Worm (Caenorhabditis elegans) whole organism, L2 larva: ENCODE measurements around the gene mihp-2.

Experiments
- C34F6.9 ChIP-seq: fragments of 150-350 bp; optimal IDR thresholded peaks from 2 replicates; lab custom pipeline; 2014; ENCODE audit warnings: missing biosample characterization, missing genetic modification characterization
- F13H6.1 ChIP-seq: sonication (generic microtip); optimal IDR thresholded peaks from 2 replicates; lab custom pipeline; 2016; ENCODE audit warnings: missing genetic modification characterization, missing compliant biosample characterization
- R02D3.7 ChIP-seq: fragments of 150-350 bp; optimal IDR thresholded peaks from 2 replicates; lab custom pipeline; 2014; ENCODE audit warnings: missing biosample characterization, missing genetic modification characterization
- Y55F3AM.14 ChIP-seq: fragments of 200-800 bp; sonication (Bioruptor generic); optimal IDR thresholded peaks from 2 replicates; lab custom pipeline; 2018; ENCODE audit warnings: mild to moderate bottlenecking, missing genetic modification characterization, missing compliant biosample characterization
- ZK546.5 ChIP-seq: sonication (generic microtip); optimal IDR thresholded peaks from 2 replicates; lab custom pipeline; 2017; ENCODE audit warnings: missing biosample characterization, missing genetic modification characterization
- alr-1 ChIP-seq: fragments of 150-350 bp; optimal IDR thresholded peaks from 2 replicates; lab custom pipeline; 2014; ENCODE audit warnings: missing biosample characterization, missing genetic modification characterization
- aly-2 ChIP-seq: fragments of 150-350 bp; optimal IDR thresholded peaks from 2 replicates; lab custom pipeline; 2014; ENCODE audit warnings: missing biosample characterization, missing genetic modification characterization
- ama-1 ChIP-seq: fragments of 150-350 bp; optimal IDR thresholded peaks from 2 replicates; lab custom pipeline; 2018; ENCODE audit warnings: inconsistent platforms
- blmp-1 ChIP-seq: sonication (generic microtip); optimal IDR thresholded peaks from 2 replicates; lab custom pipeline; 2017; ENCODE audit warnings: missing genetic modification characterization, mild to moderate bottlenecking, missing compliant biosample characterization, antibody characterized with exemption, moderate library complexity; ENCODE audit not compliant: insufficient read depth
- ceh-16 ChIP-seq: fragments of 150-350 bp; optimal IDR thresholded peaks from 2 replicates; lab custom pipeline; 2014; ENCODE audit warnings: missing biosample characterization, missing genetic modification characterization
- ceh-82 ChIP-seq: fragments of 150-350 bp; optimal IDR thresholded peaks from 2 replicates; lab custom pipeline; 2014; ENCODE audit warnings: missing biosample characterization, missing genetic modification characterization
- crh-2 ChIP-seq: sonication (generic microtip); optimal IDR thresholded peaks from 2 replicates; lab custom pipeline; 2017; ENCODE audit warnings: missing biosample characterization, missing genetic modification characterization
- dmd-4 ChIP-seq: sonication (generic microtip); optimal IDR thresholded peaks from 2 replicates; lab custom pipeline; 2017; ENCODE audit warnings: missing biosample characterization, missing genetic modification characterization
- egl-27 ChIP-seq: sonication (generic microtip); optimal IDR thresholded peaks from 3 replicates; lab custom pipeline; 2017; ENCODE audit warnings: missing biosample characterization, missing genetic modification reagents, missing genetic modification characterization
- elt-1 ChIP-seq: fragments of 150-350 bp; optimal IDR thresholded peaks from 2 replicates; lab custom pipeline; 2014; ENCODE audit warnings: missing biosample characterization, missing genetic modification characterization
- fos-1 ChIP-seq: fragments of 150-350 bp; optimal IDR thresholded peaks from 2 replicates; lab custom pipeline; 2014; ENCODE audit warnings: missing biosample characterization, missing genetic modification characterization
- gmeb-1 ChIP-seq: fragments of 150-350 bp; optimal IDR thresholded peaks from 2 replicates; lab custom pipeline; 2014; ENCODE audit warnings: missing biosample characterization, missing genetic modification characterization
- lin-13 ChIP-seq: fragments of 150-350 bp; optimal IDR thresholded peaks from 2 replicates; lab custom pipeline; 2014; ENCODE audit warnings: missing biosample characterization, missing genetic modification reagents, missing genetic modification characterization
- lin-39 ChIP-seq: fragments of 150-350 bp; optimal IDR thresholded peaks from 2 replicates; lab custom pipeline; 2014; ENCODE audit warnings: missing biosample characterization, missing genetic modification reagents, missing genetic modification characterization
- lsy-2 ChIP-seq, 2 experiments: fragments of 150-350 bp in 1 of 2; sonication (generic microtip) in 1 of 2; optimal IDR thresholded peaks; 2 replicates each; lab custom pipeline; 2014 to 2017; ENCODE audit warnings: missing biosample characterization in 2 of 2, missing genetic modification characterization in 2 of 2
- mbf-1 ChIP-seq: sonication (generic microtip); optimal IDR thresholded peaks from 2 replicates; lab custom pipeline; 2017; ENCODE audit warnings: missing biosample characterization, missing genetic modification characterization
- mdl-1 ChIP-seq, 2 experiments: fragments of 150-350 bp in 1 of 2; sonication (generic microtip) in 1 of 2; optimal IDR thresholded peaks; 2 replicates each; lab custom pipeline; 2017; ENCODE audit warnings: missing biosample characterization in 2 of 2, missing genetic modification characterization in 2 of 2
- nhr-129 ChIP-seq: fragments of 150-350 bp; optimal IDR thresholded peaks from 2 replicates; lab custom pipeline; 2014; ENCODE audit warnings: missing biosample characterization, missing genetic modification characterization
- nhr-21 ChIP-seq: fragments of 150-350 bp; optimal IDR thresholded peaks from 2 replicates; lab custom pipeline; 2014; ENCODE audit warnings: missing biosample characterization, missing genetic modification characterization
- nhr-23 ChIP-seq: fragments of 150-350 bp; optimal IDR thresholded peaks from 2 replicates; lab custom pipeline; 2014; ENCODE audit warnings: missing biosample characterization, missing genetic modification reagents, missing genetic modification characterization
- nhr-237 ChIP-seq: fragments of 150-350 bp; optimal IDR thresholded peaks from 2 replicates; lab custom pipeline; 2014; ENCODE audit warnings: missing biosample characterization, missing genetic modification characterization
- nhr-25 ChIP-seq: fragments of 150-350 bp; sonication (generic microtip); optimal IDR thresholded peaks from 3 replicates; lab custom pipeline; 2014; ENCODE audit warnings: missing biosample characterization, missing genetic modification characterization
- nhr-6 ChIP-seq: fragments of 150-350 bp; optimal IDR thresholded peaks from 2 replicates; lab custom pipeline; 2014; ENCODE audit warnings: missing biosample characterization, missing genetic modification characterization
- peb-1 ChIP-seq: fragments of 150-350 bp; optimal IDR thresholded peaks from 2 replicates; lab custom pipeline; 2014; ENCODE audit warnings: missing biosample characterization, missing genetic modification characterization
- skn-1 ChIP-seq: sonication (generic microtip); optimal IDR thresholded peaks from 2 replicates; lab custom pipeline; 2017; ENCODE audit warnings: missing biosample characterization, missing genetic modification characterization
- sma-3 ChIP-seq: sonication (generic microtip); optimal IDR thresholded peaks from 2 replicates; lab custom pipeline; 2016; ENCODE audit warnings: missing genetic modification reagents, missing genetic modification characterization, missing compliant biosample characterization
- sma-9 ChIP-seq, 2 experiments: fragments of 150-350 bp in 1 of 2; sonication (generic microtip) in 1 of 2; optimal IDR thresholded peaks; 2 replicates each; lab custom pipeline; 2014 to 2016; ENCODE audit warnings: missing genetic modification characterization in 2 of 2, mild to moderate bottlenecking in 1 of 2, missing biosample characterization in 1 of 2, missing compliant biosample characterization in 1 of 2, missing genetic modification reagents in 1 of 2, moderate library complexity in 1 of 2
- snpc-4 ChIP-seq: fragments of 150-350 bp; optimal IDR thresholded peaks from 2 replicates; lab custom pipeline; 2014; ENCODE audit warnings: missing biosample characterization, missing genetic modification characterization
- unc-55 ChIP-seq: fragments of 150-350 bp; sonication (generic microtip); optimal IDR thresholded peaks from 3 replicates; lab custom pipeline; 2014; ENCODE audit warnings: missing biosample characterization, missing genetic modification reagents, missing genetic modification characterization
- unc-62 ChIP-seq: fragments of 150-350 bp; optimal IDR thresholded peaks from 2 replicates; lab custom pipeline; 2014; ENCODE audit warnings: missing biosample characterization, missing genetic modification reagents, missing genetic modification characterization
- zag-1 ChIP-seq: fragments of 150-350 bp; optimal IDR thresholded peaks from 2 replicates; lab custom pipeline; 2014; ENCODE audit warnings: missing biosample characterization, missing genetic modification characterization
- ztf-1 ChIP-seq: fragments of 200-800 bp; sonication (Bioruptor generic); conservative IDR thresholded peaks from 2 replicates; pipeline ENCODE4 v1.3.6; 2022; ENCODE audit warnings: missing genetic modification characterization, missing compliant biosample characterization
- ztf-11 ChIP-seq: sonication (generic microtip); optimal IDR thresholded peaks from 2 replicates; lab custom pipeline; 2017; ENCODE audit warnings: missing biosample characterization, missing genetic modification characterization

Gene mihp-2

DNA sequence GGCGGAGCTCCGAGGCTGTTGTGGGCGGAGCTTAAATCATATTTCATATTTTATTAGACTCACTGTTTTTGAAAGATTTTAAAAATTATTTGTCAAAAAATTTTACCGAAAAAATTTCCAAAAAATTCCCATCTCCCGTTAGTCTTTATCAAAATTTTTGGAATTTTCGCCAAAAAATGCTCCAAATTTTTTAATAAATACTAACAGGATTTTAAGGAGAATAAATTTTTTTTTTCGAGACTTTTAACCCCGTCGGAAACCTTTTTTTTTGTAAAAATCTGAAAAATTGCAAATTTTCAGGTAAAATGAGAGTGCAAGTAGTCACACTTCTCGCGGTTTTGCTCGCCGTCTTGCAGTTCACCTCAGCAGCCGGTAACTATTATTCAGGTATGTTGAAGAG is at the start of gene mihp-2:
TSS of gene mihp-2 (plus strand) at position 301 of the 400 bp plus-strand sequence.
- TF ChIP-seq egl-27 (tag; lab: Kevin White, UChicago) (no peak), peb-1 (tag; lab: Kevin White, UChicago) (no peak), alr-1 (tag; lab: Kevin White, UChicago) (no peak), F13H6.1 (tag; lab: Kevin White, UChicago) (no peak), nhr-237 (no peak), lin-39 (tag; lab: Kevin White, UChicago) (no peak), nhr-21 (no peak)

DNA sequence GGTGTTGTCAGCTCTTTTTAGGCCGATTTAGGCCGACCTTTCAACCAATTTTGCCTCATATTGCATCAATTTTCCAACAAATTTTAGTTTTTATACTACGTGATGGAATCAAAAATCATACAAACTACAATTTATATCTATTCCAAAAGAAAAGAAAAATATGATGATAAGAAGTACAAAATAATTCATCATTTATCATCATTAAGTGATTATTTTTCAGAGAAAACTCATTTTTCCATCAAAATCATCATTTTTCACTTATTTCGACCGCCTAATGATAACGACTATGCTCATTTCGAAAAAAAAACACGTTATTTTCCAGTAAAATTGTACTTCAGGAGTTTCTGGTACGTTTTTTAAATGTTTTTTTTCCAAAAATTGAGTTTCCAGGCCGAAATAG is 48.8 kb upstream of the mihp-2 start:
- TF ChIP-seq elt-1 (tag; lab: Kevin White, UChicago) (no peak), F13H6.1 (tag; lab: Kevin White, UChicago) (no peak), skn-1 (tag; lab: Kevin White, UChicago) (peak; percentile 79), fos-1 (peak; percentile 61)

DNA sequence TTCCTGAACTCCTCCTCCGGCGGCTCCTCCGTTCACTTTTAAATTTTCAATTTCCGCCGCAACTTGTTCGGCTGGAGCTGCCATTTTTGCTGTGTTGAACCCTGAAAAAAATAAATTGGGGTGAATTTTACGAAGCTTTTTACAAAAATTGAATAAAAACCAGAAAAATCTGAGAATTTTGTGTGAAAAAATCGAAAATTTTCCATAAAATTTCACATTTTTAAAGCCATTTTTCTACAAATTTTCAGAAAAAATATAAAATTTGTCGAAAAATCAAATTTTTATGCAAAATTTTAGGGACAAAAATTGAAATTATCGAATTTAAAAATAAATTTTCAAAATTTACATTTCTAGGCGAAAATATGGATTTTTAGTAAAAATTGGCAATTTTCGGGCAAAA is 44.5 kb upstream of the mihp-2 start, which contains the start of gene wars-1:
TSS of gene wars-1 (minus strand) at position 101 of the 400 bp plus-strand sequence.
- no peak for TF ChIP-seq unc-55 (GFP tag; lab: Kevin White, UChicago)
- TF ChIP-seq nhr-237 = no peak
- TF ChIP-seq nhr-23 (tag; lab: Kevin White, UChicago) = no peak
- TF ChIP-seq sma-3 = no peak
- no peak for TF ChIP-seq ZK546.5 (tag; lab: Kevin White, UChicago)
- no peak for TF ChIP-seq blmp-1 (tag; lab: Kevin White, UChicago)
- TF ChIP-seq ceh-16 (tag; lab: Kevin White, UChicago) = no peak
- no peak for TF ChIP-seq lin-13 (GFP tag; lab: Kevin White, UChicago)
- no peak for TF ChIP-seq crh-2 (tag; lab: Kevin White, UChicago)
- no peak for TF ChIP-seq nhr-21
- TF ChIP-seq mbf-1 (tag; lab: Kevin White, UChicago) = no peak
- TF ChIP-seq mdl-1 (tag; optimal IDR thresholded peaks at IDR 0.05; lab: Kevin White, UChicago) = no peak
- TF ChIP-seq elt-1 (tag; lab: Kevin White, UChicago) = no peak
- TF ChIP-seq unc-62 (GFP tag; lab: Kevin White, UChicago) = no peak
- no peak for TF ChIP-seq R02D3.7
- no peak for TF ChIP-seq fos-1

DNA sequence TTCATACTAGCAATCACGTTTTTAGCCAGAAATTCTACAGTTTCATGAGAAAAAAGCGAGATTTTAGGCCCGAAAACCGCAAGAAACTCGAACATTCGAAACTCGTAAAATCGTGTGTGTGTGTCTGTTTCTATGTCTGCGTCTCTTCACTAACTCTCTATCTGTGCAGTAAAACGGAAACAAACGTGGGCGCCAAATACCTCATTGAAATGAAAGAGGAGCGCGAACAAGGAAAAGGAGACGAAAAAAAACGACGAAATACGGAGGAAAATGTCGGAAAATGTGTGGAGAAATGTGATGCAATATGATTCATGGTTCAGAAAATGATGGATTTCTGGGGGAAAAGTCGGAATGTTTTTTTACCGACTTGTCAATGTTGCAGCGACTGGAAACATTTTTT is 35.1 kb upstream of the mihp-2 start:
- TF ChIP-seq gmeb-1 (tag; lab: Kevin White, UChicago) = peak; percentile 28
- TF ChIP-seq lsy-2 (tag; optimal IDR thresholded peaks at IDR 0.05; lab: Kevin White, UChicago) = peak in 1 of 2 experiments; percentile 42
- TF ChIP-seq unc-55 (GFP tag; lab: Kevin White, UChicago) = peak; percentile 28
- TF ChIP-seq lin-13 (GFP tag; lab: Kevin White, UChicago) = peak; percentile 7
- no peak for TF ChIP-seq sma-9 (GFP tag; optimal IDR thresholded peaks at IDR 0.05; lab: Kevin White, UChicago)
- TF ChIP-seq sma-9 (tag; optimal IDR thresholded peaks at IDR 0.05; lab: Kevin White, UChicago) = no peak
- TF ChIP-seq nhr-129 = peak; percentile 64
- no peak for TF ChIP-seq ztf-1 (GFP tag; lab: Robert Waterston, UW)
- TF ChIP-seq C34F6.9 (tag; lab: Kevin White, UChicago) = peak; percentile 37
- TF ChIP-seq nhr-21 = no peak
- TF ChIP-seq aly-2 = no peak
- TF ChIP-seq crh-2 (tag; lab: Kevin White, UChicago) = peak; percentile 78
- TF ChIP-seq fos-1 = peak; percentile 65
- no peak for TF ChIP-seq alr-1 (tag; lab: Kevin White, UChicago)
- TF ChIP-seq, all 48 proteins: peak for 8

DNA sequence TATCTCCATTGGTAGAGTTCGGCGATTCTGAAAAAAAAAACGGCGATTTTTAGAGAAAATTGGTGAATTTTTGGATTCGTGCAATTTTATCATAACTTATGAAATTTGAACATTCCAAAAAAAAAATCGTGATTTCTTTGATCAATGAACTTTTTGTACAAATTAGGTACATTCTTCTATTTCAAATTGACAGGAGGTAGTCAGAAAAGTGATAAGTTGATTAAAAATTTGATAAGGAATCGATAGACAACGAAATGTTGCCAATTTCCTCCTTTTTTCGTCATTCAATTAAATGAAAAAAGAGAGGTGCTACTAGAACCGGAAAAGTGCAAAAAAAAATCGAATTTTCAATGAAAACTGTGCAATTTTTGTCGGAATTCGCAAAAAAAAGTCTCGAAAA is 32.6 kb upstream of the mihp-2 start:
- TF ChIP-seq Y55F3AM.14 (GFP tag; lab: Kevin White, UChicago) = no peak
- peak; percentile 56 for TF ChIP-seq fos-1

DNA sequence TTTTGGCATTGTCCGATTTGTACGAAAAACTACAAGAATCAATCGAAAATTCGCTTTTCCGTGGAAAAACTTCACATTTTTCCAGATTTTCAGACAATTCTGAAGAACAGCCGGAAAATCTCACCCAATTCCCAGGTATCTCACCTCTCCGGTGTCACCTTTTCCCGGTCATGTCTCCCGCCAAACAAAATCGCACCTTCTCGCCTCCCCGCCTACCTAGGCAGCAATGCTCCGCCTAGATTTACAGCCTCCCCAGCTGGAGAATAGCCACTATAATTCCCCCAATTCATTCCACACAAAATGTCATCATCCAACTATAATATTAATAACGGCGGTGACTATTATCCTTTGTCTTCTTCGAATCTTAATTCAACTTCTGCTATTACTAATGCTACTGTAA is 29.7 kb upstream of the mihp-2 start, which contains the start of gene ceh-51:
TSS of gene ceh-51 (plus strand) at position 301 of the 400 bp plus-strand sequence.
- TF ChIP-seq snpc-4 (tag; lab: Kevin White, UChicago) (no peak), ceh-82 (tag; lab: Kevin White, UChicago) (no peak), Y55F3AM.14 (GFP tag; lab: Kevin White, UChicago) (no peak), ztf-1 (GFP tag; lab: Robert Waterston, UW) (no peak), peb-1 (tag; lab: Kevin White, UChicago) (no peak), ztf-11 (tag; lab: Kevin White, UChicago) (no peak), ama-1 (no peak), zag-1 (no peak), lin-39 (tag; lab: Kevin White, UChicago) (no peak), crh-2 (tag; lab: Kevin White, UChicago) (no peak), unc-62 (GFP tag; lab: Kevin White, UChicago) (no peak), dmd-4 (tag; lab: Kevin White, UChicago) (no peak), F13H6.1 (tag; lab: Kevin White, UChicago) (no peak), nhr-21 (no peak), sma-9 (GFP tag; optimal IDR thresholded peaks at IDR 0.05; lab: Kevin White, UChicago) (no peak), sma-9 (tag; optimal IDR thresholded peaks at IDR 0.05; lab: Kevin White, UChicago) (no peak), nhr-6 (no peak), nhr-25 (tag; lab: Kevin White, UChicago) (no peak), lsy-2 (tag; optimal IDR thresholded peaks at IDR 0.05; lab: Kevin White, UChicago) (no peak)
- TF ChIP-seq, all 48 proteins: peak for 0
